Worm (Caenorhabditis elegans): ENCODE measurements around the gene rab-19.

DNA sequence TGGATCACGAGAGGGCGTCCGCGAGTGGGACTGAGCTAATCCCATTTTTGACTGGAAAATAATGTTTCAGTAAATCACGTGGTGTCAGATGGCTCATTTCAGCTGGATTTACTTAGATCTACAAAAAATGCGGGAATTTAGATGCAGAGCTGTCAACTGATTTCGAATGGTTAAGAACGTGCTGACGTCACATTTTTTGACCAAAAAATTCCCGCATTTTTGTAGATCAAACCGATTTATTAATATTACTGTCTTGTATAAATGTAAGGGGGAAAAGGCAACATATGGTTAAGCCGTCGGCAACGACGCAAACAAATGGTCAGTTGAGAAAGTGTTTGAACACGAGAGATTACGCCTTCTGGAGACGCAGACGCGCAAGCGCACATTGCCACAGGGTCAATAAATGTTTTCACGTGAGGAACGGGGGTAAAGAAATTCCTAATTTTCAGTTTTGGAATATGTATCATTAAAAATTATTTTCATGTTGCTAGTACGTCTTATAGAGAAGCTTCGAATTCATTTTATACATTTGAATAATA lies 28.7 kb upstream of the rab-19 start, which contains the start of gene gcl-1:
- TF ChIP-seq him-1 (tag; optimal IDR thresholded peaks at IDR 0.05), result no peak
- no peak for TF ChIP-seq W03F9.2 (tag; optimal IDR thresholded peaks at IDR 0.05)
- TF ChIP-seq dao-5 (tag; optimal IDR thresholded peaks at IDR 0.05), result no peak
